Worm (Caenorhabditis elegans): ENCODE data around the gene dlc-3.
A peak's percentile ranks its signal among the peaks of the same experiment; 100 is the strongest.

The dlc-3 gene

ce11 chrIV:16399017-16399416 is 33.0 kb upstream of the dlc-3 start (continued):
- TF ChIP-seq cebp-1 (GFP tag; IDR thresholded peaks at IDR 0.05) (no peak), cebp-1 (tag; optimal IDR thresholded peaks at IDR 0.05) (peak; percentile 66), atf-7 (tag; optimal IDR thresholded peaks at IDR 0.05) (peak; percentile 43), aptf-2 (GFP tag; conservative IDR thresholded peaks at IDR 0.05) (no peak), lsy-27 (tag; optimal IDR thresholded peaks at IDR 0.05; ENCODE audit: borderline replicate concordance, insufficient read depth) (no peak), ceh-58 (GFP tag; IDR thresholded peaks at IDR 0.05) (no peak), F39B2.1 (GFP tag; IDR thresholded peaks at IDR 0.05) (no peak), B0019.2 (GFP tag; conservative IDR thresholded peaks at IDR 0.05) (no peak), Y53G8AR.9 (GFP tag; conservative IDR thresholded peaks at IDR 0.05) (no peak), mcd-1 (GFP tag; IDR thresholded peaks at IDR 0.05) (peak; percentile 69), ets-4 (GFP tag; optimal IDR thresholded peaks at IDR 0.05) (no peak), hsf-1 (GFP tag; IDR thresholded peaks at IDR 0.05) (peak; percentile 58; the same call in 1 of the 2 replicates), F49E8.2 (tag; optimal IDR thresholded peaks at IDR 0.05; ENCODE audit: insufficient read depth) (peak; percentile 67), unc-62 (GFP tag; optimal IDR thresholded peaks at IDR 0.05) (no peak), lin-35 (GFP tag; optimal IDR thresholded peaks at IDR 0.05) (peak in 1 of 3 experiments; percentile 32), akir-1 (GFP tag; optimal IDR thresholded peaks at IDR 0.05) (no peak), F57C9.4 (tag; optimal IDR thresholded peaks at IDR 0.05) (no peak), nhr-179 (tag; optimal IDR thresholded peaks at IDR 0.05) (peak; percentile 56), F10E7.11 (tag; optimal IDR thresholded peaks at IDR 0.05) (no peak), him-1 (tag; optimal IDR thresholded peaks at IDR 0.05) (no peak), hrde-1 (tag; optimal IDR thresholded peaks at IDR 0.05; ENCODE audit: borderline replicate concordance) (peak; percentile 45), snpc-1.3 (tag; optimal IDR thresholded peaks at IDR 0.05; ENCODE audit: insufficient read depth) (peak; percentile 88), snpc-3.4 (tag; optimal IDR thresholded peaks at IDR 0.05) (peak; percentile 31), hmg-20 (GFP tag; IDR thresholded peaks at IDR 0.05) (peak; percentile 84), ceh-40 (GFP tag; IDR thresholded peaks at IDR 0.05) (0 out of 2 replicates have a peak, but pooled peaks have one; percentile 77), snpc-1.1 (tag; optimal IDR thresholded peaks at IDR 0.05; ENCODE audit: insufficient read depth) (peak; percentile 38), Y95B8A.8 (GFP tag; IDR thresholded peaks at IDR 0.05) (no peak), K11D2.4 (GFP tag; IDR thresholded peaks at IDR 0.05) (no peak), ztf-26 (tag; optimal IDR thresholded peaks at IDR 0.05) (no peak), cebp-2 (GFP tag; IDR thresholded peaks at IDR 0.05) (no peak), tbp1 (GFP tag; optimal IDR thresholded peaks at IDR 0.05) (peak; percentile 96), egrh-3 (GFP tag; IDR thresholded peaks at IDR 0.05) (0 out of 2 replicates have a peak, but pooled peaks have one; percentile 34), nhr-27 (tag; optimal IDR thresholded peaks at IDR 0.05) (peak; percentile 15), C17E4.6 (GFP tag; IDR thresholded peaks at IDR 0.05) (no peak), K12H6.12 (tag; optimal IDR thresholded peaks at IDR 0.05) (peak; percentile 7), madf-3 (GFP tag; IDR thresholded peaks at IDR 0.05) (no peak), pbrm-1 (GFP tag; IDR thresholded peaks at IDR 0.05) (peak; percentile 71), Y53F4B.3 (GFP tag; IDR thresholded peaks at IDR 0.05) (0 out of 2 replicates have a peak, but pooled peaks have one; percentile 41), lin-40 (tag; optimal IDR thresholded peaks at IDR 0.05) (peak; percentile 29), mxl-1 (tag; optimal IDR thresholded peaks at IDR 0.05) (peak; percentile 64), snpc-4 (GFP tag; optimal IDR thresholded peaks at IDR 0.05) (peak; percentile 86), snpc-4 (tag; optimal IDR thresholded peaks at IDR 0.05) (peak; percentile 50 to 95 (median 92)), rcor-1 (GFP tag; IDR thresholded peaks at IDR 0.05) (peak; percentile 62), hmg-1.2 (GFP tag; IDR thresholded peaks at IDR 0.05) (peak; percentile 66), tbx-9 (tag; optimal IDR thresholded peaks at IDR 0.05; ENCODE audit: borderline replicate concordance) (no peak), Y67H2A.10 (GFP tag; conservative IDR thresholded peaks at IDR 0.05) (no peak), egl-18 (GFP tag; IDR thresholded peaks at IDR 0.05) (no peak), madf-10 (tag; optimal IDR thresholded peaks at IDR 0.05) (peak; percentile 48)
